Fruit fly (Drosophila melanogaster) whole organism, embryonic: ENCODE results near the gene Mtr3.
A peak's percentile ranks its signal among the peaks of the same experiment; 100 is the strongest.

ENCODE experiments used
- Awh ChIP-seq: fragments of 200-800 bp; sonication (Bioruptor generic); IDR thresholded peaks from 2 replicates; pipeline ENCODE4, ENCODE4 v1.3.6; 2022; ENCODE audit warnings: missing biosample characterization, missing genetic modification characterization
- CG15073 ChIP-seq: fragments of 200-800 bp; sonication (Bioruptor generic); optimal IDR thresholded peaks from 2 replicates; lab custom pipeline; 2016; ENCODE audit warnings: missing biosample characterization, missing genetic modification characterization
- CG18011 ChIP-seq: fragments of 200-800 bp; sonication (Bioruptor generic); optimal IDR thresholded peaks from 2 replicates; lab custom pipeline; 2017; ENCODE audit warnings: missing biosample characterization, missing genetic modification characterization, mild to moderate bottlenecking, moderate library complexity, missing genotype
- CG2875 ChIP-seq: fragments of 200-800 bp; sonication (Bioruptor generic); optimal IDR thresholded peaks from 2 replicates; lab custom pipeline; 2017; ENCODE audit warnings: missing biosample characterization, mild to moderate bottlenecking, missing genetic modification characterization, missing genetic modification reagents
- CG7786 ChIP-seq: fragments of 200-800 bp; sonication (Bioruptor generic); optimal IDR thresholded peaks from 2 replicates; lab custom pipeline; 2016; ENCODE audit warnings: missing biosample characterization, missing genetic modification characterization
- CG8944 ChIP-seq: fragments of 200-800 bp; sonication (Bioruptor generic); optimal IDR thresholded peaks from 3 replicates; lab custom pipeline; 2016; ENCODE audit warnings: missing biosample characterization, missing genetic modification characterization
- Ets65A ChIP-seq: fragments of 200-800 bp; sonication (Bioruptor generic); peaks from one replicate; lab custom pipeline; 2016; ENCODE audit warnings: missing biosample characterization, missing genetic modification characterization
- amos ChIP-seq: fragments of 200-800 bp; sonication (Bioruptor generic); IDR thresholded peaks from 2 replicates; pipeline ENCODE4 v1.3.6; 2022; ENCODE audit warnings: missing biosample characterization, missing genetic modification characterization; ENCODE audit not compliant: partially characterized antibody
- cad ChIP-seq: fragments of >200 bp; optimal IDR thresholded peaks from 2 replicates; lab custom pipeline; 2017; ENCODE audit warnings: missing biosample characterization, missing genetic modification characterization
- ci ChIP-seq: fragments of 200-800 bp; sonication (Bioruptor generic); IDR thresholded peaks from 3 replicates; pipeline ENCODE4 v1.3.6; 2022; ENCODE audit warnings: missing biosample characterization, missing genetic modification characterization
- da ChIP-seq: fragments of 200-800 bp; sonication (Bioruptor generic); optimal IDR thresholded peaks from 2 replicates; lab custom pipeline; 2016; ENCODE audit warnings: missing biosample characterization, missing genetic modification characterization
- gcm ChIP-seq: fragments of 200-800 bp; sonication (Bioruptor generic); optimal IDR thresholded peaks from 2 replicates; lab custom pipeline; 2019; ENCODE audit warnings: missing biosample characterization, mild to moderate bottlenecking, missing genetic modification characterization, moderate library complexity
- inv ChIP-seq: fragments of 200-800 bp; sonication (Bioruptor generic); IDR thresholded peaks from 2 replicates; pipeline ENCODE4 v1.3.6; 2022; ENCODE audit warnings: missing biosample characterization, missing genetic modification characterization; ENCODE audit not compliant: partially characterized antibody
- psq ChIP-seq: fragments of 200-800 bp; sonication (Bioruptor generic); optimal IDR thresholded peaks from 2 replicates; lab custom pipeline; 2017; ENCODE audit warnings: missing biosample characterization, missing genetic modification characterization
- sens ChIP-seq: fragments of 200-800 bp; sonication (Bioruptor generic); peaks from one replicate; lab custom pipeline; 2016; ENCODE audit warnings: missing biosample characterization, missing genetic modification characterization
- vnd ChIP-seq: fragments of 200-800 bp; sonication (Bioruptor generic); IDR thresholded peaks from 3 replicates; pipeline ENCODE4 v1.3.6; 2022; ENCODE audit warnings: missing biosample characterization, missing genetic modification characterization; ENCODE audit not compliant: partially characterized antibody
- zfh2 ChIP-seq: fragments of 200-800 bp; sonication (Bioruptor generic); optimal IDR thresholded peaks from 2 replicates; lab custom pipeline; 2016; ENCODE audit warnings: missing biosample characterization, missing genetic modification characterization

Mtr3 gene

DNA sequence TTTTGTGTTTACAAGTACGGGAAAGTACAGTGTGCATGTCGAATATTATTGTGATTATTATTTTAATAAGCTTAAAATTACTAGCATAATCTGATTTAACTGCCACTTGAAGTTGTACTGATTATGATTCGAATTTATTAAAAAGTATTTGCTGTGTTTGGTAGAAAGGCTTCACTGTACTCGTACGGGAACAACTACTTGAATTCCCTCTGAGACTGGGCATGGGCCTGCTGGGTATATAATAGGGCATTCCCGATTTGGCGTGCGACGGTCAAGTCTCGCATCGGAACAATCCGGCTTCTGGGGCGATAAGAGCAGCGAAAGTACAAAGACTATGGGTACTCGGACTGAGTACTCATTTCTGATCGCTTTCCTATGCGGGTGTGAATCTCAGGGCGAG is 43.8 kb downstream of the Mtr3 start (continued):
- TF ChIP-seq amos (GFP tag; lab: Robert Waterston, UW), result no peak
- peak; percentile 53 for TF ChIP-seq sens (GFP tag; lab: Kevin White, UChicago)
- TF ChIP-seq CG7786 (GFP tag; lab: Kevin White, UChicago), result no peak
- TF ChIP-seq Awh (GFP tag; lab: Robert Waterston, UW), result no peak
- no peak for TF ChIP-seq da (GFP tag; lab: Kevin White, UChicago)
- TF ChIP-seq ci (GFP tag; lab: Robert Waterston, UW), result 0 out of 3 replicates have a peak, but pooled peaks have one; percentile 7
- no peak for TF ChIP-seq inv
- no peak for TF ChIP-seq CG2875 (GFP tag; lab: Kevin White, UChicago)
- TF ChIP-seq gcm (GFP tag; lab: Kevin White, UChicago), result peak; percentile 61
- no peak for TF ChIP-seq psq (GFP tag; lab: Kevin White, UChicago)
- no peak for TF ChIP-seq CG15073 (GFP tag; lab: Kevin White, UChicago)
- TF ChIP-seq vnd (GFP tag; lab: Robert Waterston, UW), result no peak

- peak; percentile 48 for TF ChIP-seq Ets65A (GFP tag; lab: Kevin White, UChicago)
- peak; percentile 69 for TF ChIP-seq cad (GFP tag; lab: Kevin White, UChicago)
- no peak for TF ChIP-seq CG8944 (GFP tag; lab: Kevin White, UChicago)
- peak; percentile 95 for TF ChIP-seq CG18011 (GFP tag; lab: Kevin White, UChicago)
- TF ChIP-seq zfh2 (GFP tag; lab: Kevin White, UChicago), result no peak
Measured at dm6 chr3L:19867238-19867637, 46.3 kb downstream of the Mtr3 start.
